Worm (Caenorhabditis elegans) whole organism, late embryonic: ENCODE results near the gene sre-26.

ENCODE experiments used
- lin-11 ChIP-seq: fragments of 200-800 bp; sonication (Bioruptor generic); optimal IDR thresholded peaks from 2 replicates; lab custom pipeline; 2018; ENCODE audit warnings: mild to moderate bottlenecking, missing genetic modification characterization, missing compliant biosample characterization
- nhr-11 ChIP-seq: fragments of 150-350 bp; optimal IDR thresholded peaks from 2 replicates; lab custom pipeline; 2014; ENCODE audit warnings: missing biosample characterization, missing genetic modification characterization

DNA sequence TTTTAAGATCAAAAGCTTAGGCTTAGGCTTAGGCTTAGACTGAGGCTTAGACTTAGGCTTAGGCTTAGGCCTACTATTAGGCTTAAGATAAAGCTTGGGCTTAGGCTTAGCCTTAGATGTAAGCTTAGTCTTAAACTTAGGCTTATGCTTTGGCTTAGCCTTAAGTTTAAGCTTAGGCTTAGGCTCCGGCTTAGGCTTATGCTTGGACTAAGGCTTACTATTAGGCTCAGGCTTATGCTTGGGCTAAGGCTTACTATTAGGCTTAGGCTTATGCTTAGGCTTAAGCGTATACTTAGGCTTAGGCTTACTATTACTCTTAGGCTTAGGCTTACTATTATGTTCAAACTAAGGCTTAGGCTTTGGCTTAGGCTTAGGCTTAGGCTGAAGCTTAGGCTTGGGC, 16.3 kb upstream of the sre-26 start:
- TF ChIP-seq nhr-11 (tag; lab: Kevin White, UChicago), result no peak
- TF ChIP-seq lin-11 (tag; lab: Kevin White, UChicago), result no peak
